Worm (Caenorhabditis elegans): Measurements from ENCODE around the gene K09E2.3.

K09E2.3 gene

DNA sequence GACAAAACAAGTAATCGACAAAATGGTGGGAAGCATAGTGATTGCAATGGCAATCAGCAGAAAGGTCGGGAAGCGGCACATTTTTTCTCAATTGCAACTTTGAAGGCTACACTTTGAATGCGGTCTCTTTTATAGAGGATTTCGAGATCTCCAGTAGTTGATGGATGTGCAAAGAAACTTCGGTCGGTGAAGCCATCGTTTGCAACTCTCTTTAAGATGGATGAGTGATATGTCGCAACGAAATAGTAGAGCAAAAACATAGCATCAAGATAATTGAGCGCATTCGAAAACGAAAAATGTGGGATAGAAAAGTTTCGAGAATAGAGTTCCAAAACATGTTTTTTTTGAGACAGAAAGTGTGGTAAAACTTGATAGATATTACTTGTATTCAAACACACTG is 54.4 kb downstream of the K09E2.3 start, which contains the start of gene EGAP4.1:
Gene EGAP4.1, minus strand, starts transcription at position 101 of the 400 bp plus-strand sequence.
- TF ChIP-seq pha-4 (tag; optimal IDR thresholded peaks at IDR 0.05): no peak
- no peak for TF ChIP-seq unc-39 (tag; optimal IDR thresholded peaks at IDR 0.05)
- no peak for TF ChIP-seq snpc-4 (tag; optimal IDR thresholded peaks at IDR 0.05)
- TF ChIP-seq ztf-11 (tag; optimal IDR thresholded peaks at IDR 0.05): no peak
- no peak for TF ChIP-seq zip-8 (tag; optimal IDR thresholded peaks at IDR 0.05)
- no peak for TF ChIP-seq nhr-76 (tag; optimal IDR thresholded peaks at IDR 0.05)
- TF ChIP-seq blmp-1 (tag; optimal IDR thresholded peaks at IDR 0.05): no peak
- no peak for TF ChIP-seq lin-13 (tag; optimal IDR thresholded peaks at IDR 0.05)
- TF ChIP-seq ceh-39 (tag; optimal IDR thresholded peaks at IDR 0.05): no peak
- TF ChIP-seq ceh-43 (GFP tag; optimal IDR thresholded peaks at IDR 0.05): no peak
- TF ChIP-seq sem-2 (GFP tag; optimal IDR thresholded peaks at IDR 0.05): no peak
- TF ChIP-seq hlh-1 (tag; optimal IDR thresholded peaks at IDR 0.05): no peak
- TF ChIP-seq M03D4.4 (tag; optimal IDR thresholded peaks at IDR 0.05): no peak
- TF ChIP-seq nhr-2 (tag; optimal IDR thresholded peaks at IDR 0.05): no peak
- TF ChIP-seq ceh-83 (GFP tag; optimal IDR thresholded peaks at IDR 0.05): no peak
- TF ChIP-seq lin-32 (GFP tag; optimal IDR thresholded peaks at IDR 0.05): no peak
- TF ChIP-seq unc-120 (tag; optimal IDR thresholded peaks at IDR 0.05; ENCODE audit: poor library complexity, severe bottlenecking): no peak

All from whole organism, mixed stage, embryonic.